Worm (Caenorhabditis elegans): ENCODE data around the gene grd-4.

grd-4 gene

ce11 chrX:8476308-8476707, 24.7 kb upstream of the grd-4 start (continued):
- TF ChIP-seq hlh-17 (GFP tag; optimal IDR thresholded peaks at IDR 0.05; ENCODE audit: borderline replicate concordance), result no peak
- no peak for TF ChIP-seq nhr-237 (tag; optimal IDR thresholded peaks at IDR 0.05)
- TF ChIP-seq fkh-8 (tag; optimal IDR thresholded peaks at IDR 0.05), result no peak
- TF ChIP-seq lin-14 (GFP tag; optimal IDR thresholded peaks at IDR 0.05), result peak; percentile 83
- TF ChIP-seq mef-2 (tag; optimal IDR thresholded peaks at IDR 0.05), result no peak
- TF ChIP-seq ama-1 (optimal IDR thresholded peaks at IDR 0.05), result no peak
- TF ChIP-seq pag-3 (tag; optimal IDR thresholded peaks at IDR 0.05; ENCODE audit: borderline replicate concordance, insufficient read depth), result no peak
- no peak for TF ChIP-seq lin-35 (GFP tag; optimal IDR thresholded peaks at IDR 0.05)
- no peak for TF ChIP-seq unc-98 (GFP tag; IDR thresholded peaks at IDR 0.05)
- TF ChIP-seq ceh-88 (GFP tag; IDR thresholded peaks at IDR 0.05), result no peak
- no peak for TF ChIP-seq tlp-1 (tag; optimal IDR thresholded peaks at IDR 0.05)
- peak; percentile 52 for TF ChIP-seq nhr-85 (tag)
- TF ChIP-seq zip-4 (GFP tag; optimal IDR thresholded peaks at IDR 0.05), result no peak
- no peak for TF ChIP-seq nhr-12 (tag; optimal IDR thresholded peaks at IDR 0.05)
- TF ChIP-seq pax-3 (tag; optimal IDR thresholded peaks at IDR 0.05), result no peak
- TF ChIP-seq unc-86 (tag; optimal IDR thresholded peaks at IDR 0.05), result peak; percentile 20
- no peak for TF ChIP-seq C34B4.2 (tag; optimal IDR thresholded peaks at IDR 0.05)
- TF ChIP-seq dpl-1 (GFP tag; optimal IDR thresholded peaks at IDR 0.05), result no peak
- peak; percentile 3 for TF ChIP-seq snu-23 (GFP tag; optimal IDR thresholded peaks at IDR 0.05)
- TF ChIP-seq nhr-19 (GFP tag; conservative IDR thresholded peaks at IDR 0.05), result 0 out of 2 replicates have a peak, but pooled peaks have one; percentile 6
- TF ChIP-seq ztf-11 (tag; optimal IDR thresholded peaks at IDR 0.05), result no peak
- no peak for TF ChIP-seq ceh-63 (GFP tag; optimal IDR thresholded peaks at IDR 0.05)
- TF ChIP-seq unc-130 (tag; optimal IDR thresholded peaks at IDR 0.05), result no peak
- no peak for TF ChIP-seq snpc-4 (tag; optimal IDR thresholded peaks at IDR 0.05)
- TF ChIP-seq nhr-77 (tag; optimal IDR thresholded peaks at IDR 0.05), result no peak
- TF ChIP-seq swsn-7 (tag; optimal IDR thresholded peaks at IDR 0.05), result peak; percentile 26
- no peak for TF ChIP-seq sup-37 (GFP tag; optimal IDR thresholded peaks at IDR 0.05)
- no peak for TF ChIP-seq nhr-76 (tag; optimal IDR thresholded peaks at IDR 0.05)
- no peak for TF ChIP-seq blmp-1 (tag; optimal IDR thresholded peaks at IDR 0.05)
- TF ChIP-seq lsy-2 (tag; optimal IDR thresholded peaks at IDR 0.05), result no peak
- peak; percentile 88 for TF ChIP-seq fkh-10 (GFP tag; optimal IDR thresholded peaks at IDR 0.05)
- no peak for TF ChIP-seq irx-1 (tag; optimal IDR thresholded peaks at IDR 0.05)
- no peak for TF ChIP-seq ets-5 (GFP tag; IDR thresholded peaks at IDR 0.05)
- TF ChIP-seq lin-39 (tag; optimal IDR thresholded peaks at IDR 0.05), result no peak
- no peak for TF ChIP-seq hlh-4 (tag; optimal IDR thresholded peaks at IDR 0.05)
- TF ChIP-seq ceh-8 (GFP tag; optimal IDR thresholded peaks at IDR 0.05), result no peak
- no peak for TF ChIP-seq zag-1 (tag; optimal IDR thresholded peaks at IDR 0.05)
- no peak for TF ChIP-seq grh-1 (GFP tag; IDR thresholded peaks at IDR 0.05)
- no peak for TF ChIP-seq sox-4 (tag; optimal IDR thresholded peaks at IDR 0.05)
- peak; percentile 8 for TF ChIP-seq rnt-1 (tag; optimal IDR thresholded peaks at IDR 0.05)

- TF ChIP-seq mep-1 (tag; optimal IDR thresholded peaks at IDR 0.05), result peak; percentile 59
- no peak for TF ChIP-seq hlh-4 (tag; optimal IDR thresholded peaks at IDR 0.05)
- no peak for TF ChIP-seq mef-2 (tag; optimal IDR thresholded peaks at IDR 0.05)
- TF ChIP-seq elt-3 (tag; optimal IDR thresholded peaks at IDR 0.05), result peak; percentile 42 to 94 (median 75)
- no peak for TF ChIP-seq dsc-1 (tag; optimal IDR thresholded peaks at IDR 0.05)
- no peak for TF ChIP-seq aha-1 (tag; optimal IDR thresholded peaks at IDR 0.05)
- TF ChIP-seq elt-2 (tag; optimal IDR thresholded peaks at IDR 0.05), result peak; percentile 26
- no peak for TF ChIP-seq vab-15 (tag; optimal IDR thresholded peaks at IDR 0.05)
- TF ChIP-seq pqm-1 (tag; optimal IDR thresholded peaks at IDR 0.05), result no peak
- TF ChIP-seq pax-3 (tag; optimal IDR thresholded peaks at IDR 0.05), result no peak
- TF ChIP-seq tlp-1 (tag; optimal IDR thresholded peaks at IDR 0.05), result no peak
- peak; percentile 65 to 91 for TF ChIP-seq lsy-2 (tag; optimal IDR thresholded peaks at IDR 0.05)
- no peak for TF ChIP-seq nhr-28 (tag; optimal IDR thresholded peaks at IDR 0.05)
- TF ChIP-seq grh-1 (GFP tag; IDR thresholded peaks at IDR 0.05), result peak; percentile 98
- TF ChIP-seq ceh-90 (tag; optimal IDR thresholded peaks at IDR 0.05), result no peak
- TF ChIP-seq ceh-8 (GFP tag; optimal IDR thresholded peaks at IDR 0.05), result no peak
- peak; percentile 100 for TF ChIP-seq nhr-85 (tag)
- peak; percentile 81 for TF ChIP-seq nhr-19 (GFP tag; conservative IDR thresholded peaks at IDR 0.05)
- no peak for TF ChIP-seq nhr-84 (tag; optimal IDR thresholded peaks at IDR 0.05)
- peak in 2 of 3 experiments; percentile 53 to 67 for TF ChIP-seq ceh-82 (tag; optimal IDR thresholded peaks at IDR 0.05)
- no peak for TF ChIP-seq aly-2 (tag; optimal IDR thresholded peaks at IDR 0.05)
- no peak for TF ChIP-seq unc-86 (tag; optimal IDR thresholded peaks at IDR 0.05)
These were observed 23.8 kb upstream of the grd-4 start for ce11 chrX:8477048-8477806.
